Fruit fly (Drosophila melanogaster) whole organism, embryonic: ENCODE results near the gene CG13059.

Source experiments
- Abd-B ChIP-seq: fragments of 200-800 bp; sonication (Bioruptor generic); optimal IDR thresholded peaks from 2 replicates; lab custom pipeline; 2018; ENCODE audit warnings: missing biosample characterization, mild to moderate bottlenecking, missing genetic modification characterization, moderate library complexity
- Ada2b ChIP-seq: fragments of 200-800 bp; sonication (Bioruptor generic); IDR thresholded peaks from 2 replicates; pipeline ENCODE4 v1.3.6; 2022; ENCODE audit warnings: missing biosample characterization, missing genetic modification characterization
- Atf3 ChIP-seq: fragments of 200-800 bp; sonication (Bioruptor generic); optimal IDR thresholded peaks from 3 replicates; lab custom pipeline; 2016; ENCODE audit warnings: missing biosample characterization, missing genetic modification characterization
- BtbVII ChIP-seq: fragments of 200-800 bp; sonication (Bioruptor generic); optimal IDR thresholded peaks from 3 replicates; lab custom pipeline; 2017; ENCODE audit warnings: missing biosample characterization, mild to moderate bottlenecking, missing genetic modification characterization
- CG10366 ChIP-seq: fragments of 200-800 bp; sonication (Bioruptor generic); IDR thresholded peaks from 2 replicates; pipeline ENCODE4 v1.3.6; 2022; ENCODE audit warnings: missing biosample characterization, missing genetic modification characterization
- CG11398 ChIP-seq: fragments of 200-800 bp; sonication (Bioruptor generic); optimal IDR thresholded peaks from 2 replicates; lab custom pipeline; 2016; ENCODE audit warnings: missing biosample characterization, missing genetic modification characterization
- CG11456 ChIP-seq: fragments of 200-800 bp; sonication (Bioruptor generic); IDR thresholded peaks from 3 replicates; pipeline ENCODE4 v1.3.6; 2022; ENCODE audit warnings: missing biosample characterization, missing genetic modification characterization
- CG11723 ChIP-seq: fragments of 200-800 bp; sonication (Bioruptor generic); optimal IDR thresholded peaks from 2 replicates; lab custom pipeline; 2017; ENCODE audit warnings: missing biosample characterization, mild to moderate bottlenecking, missing genetic modification characterization
- CG14441 ChIP-seq: fragments of 200-800 bp; sonication (Bioruptor generic); IDR thresholded peaks from 2 replicates; pipeline ENCODE4 v1.3.6; 2022; ENCODE audit warnings: missing biosample characterization, missing genetic modification characterization
- CG15479 ChIP-seq: fragments of 200-800 bp; sonication (Bioruptor generic); optimal IDR thresholded peaks from 3 replicates; lab custom pipeline; 2019; ENCODE audit warnings: missing biosample characterization, mild to moderate bottlenecking, missing genetic modification characterization, moderate library complexity
- CG17568 ChIP-seq: fragments of 200-800 bp; sonication (Bioruptor generic); optimal IDR thresholded peaks from 2 replicates; lab custom pipeline; 2018; ENCODE audit warnings: missing biosample characterization, mild to moderate bottlenecking, missing genetic modification characterization, moderate library complexity
- CG2116 ChIP-seq: fragments of 200-800 bp; sonication (Bioruptor generic); optimal IDR thresholded peaks from 3 replicates; lab custom pipeline; 2018; ENCODE audit warnings: missing biosample characterization, mild to moderate bottlenecking, missing genetic modification characterization
- CG2120 ChIP-seq: fragments of 200-800 bp; sonication (Bioruptor generic); optimal IDR thresholded peaks from 3 replicates; lab custom pipeline; 2016; ENCODE audit warnings: missing biosample characterization, missing genetic modification characterization
- CG32532 ChIP-seq: fragments of 200-800 bp; sonication (Bioruptor generic); IDR thresholded peaks from 2 replicates; pipeline ENCODE4 v1.3.6; 2022; ENCODE audit warnings: missing biosample characterization, missing genetic modification characterization
- CG3726 ChIP-seq: fragments of 200-800 bp; sonication (Bioruptor generic); IDR thresholded peaks from 3 replicates; pipeline ENCODE4, ENCODE4 v1.3.6; 2022; ENCODE audit warnings: missing biosample characterization, missing genetic modification characterization
- CG4282 ChIP-seq: fragments of 200-800 bp; sonication (Bioruptor generic); optimal IDR thresholded peaks from 2 replicates; lab custom pipeline; 2016; ENCODE audit warnings: missing biosample characterization, missing genetic modification characterization
- CG6175 ChIP-seq: fragments of 200-800 bp; sonication (Bioruptor generic); IDR thresholded peaks from 3 replicates; pipeline ENCODE4 v1.3.6; 2022; ENCODE audit warnings: missing biosample characterization, missing genetic modification characterization
- CG6813 ChIP-seq: fragments of 200-800 bp; sonication (Bioruptor generic); optimal IDR thresholded peaks from 2 replicates; lab custom pipeline; 2017; ENCODE audit warnings: missing biosample characterization, missing genetic modification characterization, mild to moderate bottlenecking, moderate library complexity, missing genetic modification reagents
- CG7556 ChIP-seq: fragments of 200-800 bp; sonication (Bioruptor generic); optimal IDR thresholded peaks from 2 replicates; lab custom pipeline; 2017; ENCODE audit warnings: missing biosample characterization, mild to moderate bottlenecking, missing genetic modification characterization
- CG8290 ChIP-seq, 3 experiments: fragments of 200-800 bp; sonication (Bioruptor generic); optimal IDR thresholded peaks; 2 replicates each; lab custom pipeline; 2016 to 2019; ENCODE audit warnings: missing biosample characterization in 3 of 3, missing genetic modification characterization in 3 of 3, mild to moderate bottlenecking in 2 of 3, moderate library complexity in 1 of 3
- CG8359 ChIP-seq: fragments of 200-800 bp; sonication (Bioruptor generic); optimal IDR thresholded peaks from 2 replicates; lab custom pipeline; 2017; ENCODE audit warnings: missing biosample characterization, mild to moderate bottlenecking, missing genetic modification characterization, borderline replicate concordance
- Chrac-16 ChIP-seq: fragments of 200-800 bp; sonication (Bioruptor generic); optimal IDR thresholded peaks from 3 replicates; lab custom pipeline; 2016; ENCODE audit warnings: missing biosample characterization, missing genetic modification characterization
- Dfd ChIP-seq, 2 experiments: fragments of >200 bp; optimal IDR thresholded peaks; 2 replicates each; lab custom pipeline; 2017; ENCODE audit warnings: missing biosample characterization in 2 of 2, missing genetic modification characterization in 2 of 2
- Fer1 ChIP-seq: fragments of 200-800 bp; sonication (Bioruptor generic); optimal IDR thresholded peaks from 2 replicates; lab custom pipeline; 2017; ENCODE audit warnings: missing biosample characterization, mild to moderate bottlenecking, missing genetic modification characterization
- GATAe ChIP-seq: fragments of 200-800 bp; sonication (Bioruptor generic); conservative IDR thresholded peaks from 2 replicates; pipeline ENCODE4 v1.3.6; 2022; ENCODE audit warnings: missing biosample characterization, missing genetic modification characterization
- Hand ChIP-seq: fragments of 200-800 bp; sonication (Bioruptor generic); optimal IDR thresholded peaks from 2 replicates; lab custom pipeline; 2017; ENCODE audit warnings: mild to moderate bottlenecking, missing biosample characterization, missing genetic modification reagents, missing genetic modification characterization
- Med ChIP-seq: fragments of 200-800 bp; sonication (Bioruptor generic); peaks from one replicate; lab custom pipeline; 2016; ENCODE audit warnings: missing biosample characterization, missing genetic modification characterization, mild to moderate bottlenecking, inconsistent platforms, moderate library complexity
- Myb ChIP-seq: fragments of 200-800 bp; sonication (Bioruptor generic); optimal IDR thresholded peaks from 2 replicates; lab custom pipeline; 2016; ENCODE audit warnings: missing biosample characterization, missing genetic modification characterization
- Sox100B ChIP-seq: fragments of 200-800 bp; sonication (Bioruptor generic); optimal IDR thresholded peaks from 3 replicates; lab custom pipeline; 2018; ENCODE audit warnings: missing biosample characterization, mild to moderate bottlenecking, missing genetic modification characterization
- Sry-β ChIP-seq: fragments of 200-800 bp; sonication (Bioruptor generic); optimal IDR thresholded peaks from 2 replicates; lab custom pipeline; 2018; ENCODE audit warnings: missing biosample characterization, mild to moderate bottlenecking, missing genetic modification characterization, moderate library complexity
- Usf ChIP-seq: fragments of 200-800 bp; sonication (Bioruptor generic); optimal IDR thresholded peaks from 2 replicates; lab custom pipeline; 2017; ENCODE audit warnings: missing genotype, missing biosample characterization, missing genetic modification characterization
- ash1 ChIP-seq: fragments of 200-800 bp; sonication (Bioruptor generic); optimal IDR thresholded peaks from 2 replicates; lab custom pipeline; 2018; ENCODE audit warnings: missing biosample characterization, mild to moderate bottlenecking, missing genetic modification characterization
- chif ChIP-seq, 2 experiments: fragments of 200-800 bp; sonication (Bioruptor generic); optimal IDR thresholded peaks; 3 replicates each; lab custom pipeline; 2016; ENCODE audit warnings: missing biosample characterization in 2 of 2, missing genetic modification characterization in 2 of 2
- dpn ChIP-seq, 2 experiments: fragments of 200-800 bp; sonication (Bioruptor generic); optimal IDR thresholded peaks; 3 replicates each; lab custom pipeline; 2016; ENCODE audit warnings: missing biosample characterization in 2 of 2, missing genetic modification characterization in 2 of 2
- gem ChIP-seq: fragments of 200-800 bp; sonication (Bioruptor generic); optimal IDR thresholded peaks from 2 replicates; lab custom pipeline; 2019; ENCODE audit warnings: missing biosample characterization, mild to moderate bottlenecking, missing genetic modification characterization, moderate library complexity
- gsb ChIP-seq: fragments of 200-800 bp; sonication (Bioruptor generic); IDR thresholded peaks from 2 replicates; pipeline ENCODE4 v1.3.6; 2022; ENCODE audit warnings: missing biosample characterization, missing genetic modification characterization
- hb ChIP-seq: fragments of 200-800 bp; sonication (Bioruptor generic); IDR thresholded peaks from 3 replicates; pipeline ENCODE4 v1.3.6; 2022; ENCODE audit warnings: missing biosample characterization, missing genetic modification characterization; ENCODE audit not compliant: partially characterized antibody
- ind ChIP-seq: fragments of 200-800 bp; sonication (Bioruptor generic); optimal IDR thresholded peaks from 3 replicates; lab custom pipeline; 2016; ENCODE audit warnings: missing biosample characterization, missing genetic modification characterization
- jigr1 ChIP-seq: fragments of 200-800 bp; sonication (Bioruptor generic); IDR thresholded peaks from 3 replicates; pipeline ENCODE4 v1.3.6; 2022; ENCODE audit warnings: missing biosample characterization, missing genetic modification characterization
- kay ChIP-seq: fragments of 200-800 bp; sonication (Bioruptor generic); optimal IDR thresholded peaks from 2 replicates; lab custom pipeline; 2016; ENCODE audit warnings: missing biosample characterization, missing genetic modification characterization
- ken ChIP-seq: fragments of 200-800 bp; sonication (Bioruptor generic); IDR thresholded peaks from 3 replicates; pipeline ENCODE4 v1.3.6; 2022; ENCODE audit warnings: missing biosample characterization, missing genetic modification characterization
- lov ChIP-seq, 2 experiments: fragments of 200-800 bp in 1 of 2; fragments of >200 bp in 1 of 2; sonication (Bioruptor generic) in 1 of 2; IDR thresholded peaks in 1 of 2; optimal IDR thresholded peaks in 1 of 2; 2 replicates in 1 of 2; 3 replicates in 1 of 2; pipeline versions ENCODE4 v1.3.6 to Lab custom; 2017 to 2022; ENCODE audit warnings: missing biosample characterization in 1 of 2, missing genetic modification characterization in 1 of 2
- p53 ChIP-seq: fragments of 200-800 bp; sonication (Bioruptor generic); optimal IDR thresholded peaks from 2 replicates; lab custom pipeline; 2016; ENCODE audit warnings: missing biosample characterization, missing genetic modification characterization
- sd ChIP-seq: fragments of 200-800 bp; sonication (Bioruptor generic); optimal IDR thresholded peaks from 3 replicates; lab custom pipeline; 2018; ENCODE audit warnings: missing biosample characterization, mild to moderate bottlenecking, missing genetic modification characterization, moderate library complexity
- sima ChIP-seq: fragments of 200-800 bp; sonication (Bioruptor generic); optimal IDR thresholded peaks from 2 replicates; lab custom pipeline; 2016; ENCODE audit warnings: missing biosample characterization, missing genetic modification characterization
- tap ChIP-seq: fragments of 200-800 bp; optimal IDR thresholded peaks from 3 replicates; lab custom pipeline; 2019; ENCODE audit warnings: missing biosample characterization, mild to moderate bottlenecking, missing genetic modification characterization, moderate library complexity
- tx ChIP-seq: fragments of 200-800 bp; sonication (Bioruptor generic); optimal IDR thresholded peaks from 2 replicates; lab custom pipeline; 2016; ENCODE audit warnings: missing biosample characterization, missing genetic modification characterization
- unc-4 ChIP-seq: fragments of 200-800 bp; sonication (Bioruptor generic); IDR thresholded peaks from 2 replicates; pipeline ENCODE4 v1.3.6; 2022; ENCODE audit warnings: missing biosample characterization, missing genetic modification characterization; ENCODE audit not compliant: partially characterized antibody
- unpg ChIP-seq: fragments of 200-800 bp; sonication (Bioruptor generic); optimal IDR thresholded peaks from 3 replicates; lab custom pipeline; 2018; ENCODE audit warnings: missing biosample characterization, mild to moderate bottlenecking, missing genetic modification characterization, moderate library complexity
- wdn ChIP-seq: fragments of 200-800 bp; sonication (Bioruptor generic); IDR thresholded peaks from 2 replicates; pipeline ENCODE4 v1.3.6; 2022; ENCODE audit warnings: missing biosample characterization, missing genetic modification characterization
- zfh2 ChIP-seq: fragments of 200-800 bp; sonication (Bioruptor generic); optimal IDR thresholded peaks from 2 replicates; lab custom pipeline; 2016; ENCODE audit warnings: missing biosample characterization, missing genetic modification characterization

The CG13059 gene

DNA sequence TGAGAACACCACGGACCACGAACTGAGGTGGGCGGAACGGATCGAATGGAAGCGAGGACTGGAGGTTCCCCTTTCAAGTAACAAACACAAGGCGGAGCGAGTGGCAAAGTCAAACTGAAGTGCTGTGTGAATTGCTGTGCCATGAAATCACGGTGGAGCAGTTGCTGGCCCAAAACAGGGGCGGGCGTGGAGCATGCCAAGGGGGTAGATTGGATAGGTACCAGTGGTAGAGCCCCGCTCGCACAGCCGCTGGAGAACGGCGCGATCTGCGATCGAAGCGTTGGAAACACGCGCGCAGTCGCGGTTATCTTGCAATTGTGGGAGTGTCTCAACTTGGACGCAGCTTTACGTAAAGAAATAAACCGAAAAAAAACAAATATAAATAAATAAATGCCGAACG lies 4.3 kb downstream of the CG13059 start, which contains the start of gene CG13038 (continued):
- TF ChIP-seq ken (GFP tag; lab: Robert Waterston, UW): no peak
- TF ChIP-seq kay (GFP tag; lab: Kevin White, UChicago): no peak
- no peak for TF ChIP-seq CG11723 (GFP tag; lab: Kevin White, UChicago)
- 0 out of 3 replicates have a peak, but pooled peaks have one; percentile 24 for TF ChIP-seq CG11456 (GFP tag; lab: Robert Waterston, UW)
- TF ChIP-seq CG7556 (GFP tag; lab: Kevin White, UChicago): no peak
- no peak for TF ChIP-seq ind (GFP tag; lab: Kevin White, UChicago)
- TF ChIP-seq Sox100B: no peak
- no peak for TF ChIP-seq Fer1
- no peak for TF ChIP-seq CG2116
- no peak for TF ChIP-seq CG4282
- TF ChIP-seq CG6813 (GFP tag; lab: Kevin White, UChicago): no peak
- no peak for TF ChIP-seq Abd-B
- TF ChIP-seq hb (GFP tag; lab: Robert Waterston, UW): no peak
- TF ChIP-seq CG11398: no peak
- peak; percentile 34 for TF ChIP-seq Med (GFP tag; lab: Kevin White, UChicago)
- no peak for TF ChIP-seq CG17568 (GFP tag; lab: Kevin White, UChicago)
- TF ChIP-seq tx: no peak
- no peak for TF ChIP-seq BtbVII (GFP tag; lab: Kevin White, UChicago)
- TF ChIP-seq sima: no peak
- TF ChIP-seq dpn (GFP tag; optimal IDR thresholded peaks at IDR 0.05; lab: Kevin White, UChicago): no peak
- TF ChIP-seq sd (tag; lab: Kevin White, UChicago): peak; percentile 26
- TF ChIP-seq jigr1 (GFP tag; lab: Robert Waterston, UW): no peak
- TF ChIP-seq lov (optimal IDR thresholded peaks at IDR 0.05; lab: Kevin White, UChicago): no peak
- TF ChIP-seq lov (GFP tag; IDR thresholded peaks at IDR 0.05; lab: Robert Waterston, UW): no peak
- TF ChIP-seq Sry-β (GFP tag; lab: Kevin White, UChicago): no peak
- no peak for TF ChIP-seq gsb (GFP tag; lab: Robert Waterston, UW)
- TF ChIP-seq Atf3: no peak
- TF ChIP-seq ash1 (GFP tag; lab: Kevin White, UChicago): no peak
- no peak for TF ChIP-seq GATAe (GFP tag; lab: Robert Waterston, UW)
- TF ChIP-seq gem (tag; lab: Kevin White, UChicago): no peak
- peak; percentile 48 for TF ChIP-seq CG32532 (GFP tag; lab: Robert Waterston, UW)
- no peak for TF ChIP-seq CG10366 (GFP tag; lab: Robert Waterston, UW)
- no peak for TF ChIP-seq CG8359 (GFP tag; lab: Kevin White, UChicago)
- TF ChIP-seq chif (GFP tag; optimal IDR thresholded peaks at IDR 0.05; lab: Kevin White, UChicago): no peak
- no peak for TF ChIP-seq zfh2
- no peak for TF ChIP-seq Ada2b (GFP tag; lab: Robert Waterston, UW)
- no peak for TF ChIP-seq Dfd (GFP tag; optimal IDR thresholded peaks at IDR 0.05; lab: Kevin White, UChicago)
- peak; percentile 57 for TF ChIP-seq CG14441 (GFP tag; lab: Robert Waterston, UW)
- TF ChIP-seq wdn (GFP tag; lab: Robert Waterston, UW): no peak
- no peak for TF ChIP-seq Chrac-16 (GFP tag; lab: Kevin White, UChicago)
- no peak for TF ChIP-seq unc-4 (GFP tag; lab: Robert Waterston, UW)
- no peak for TF ChIP-seq CG3726 (GFP tag; lab: Robert Waterston, UW)
- TF ChIP-seq Usf: no peak
- TF ChIP-seq CG15479 (GFP tag; lab: Kevin White, UChicago): no peak
- no peak for TF ChIP-seq CG2120 (GFP tag; lab: Kevin White, UChicago)
- no peak for TF ChIP-seq Hand
- TF ChIP-seq CG6175: 0 out of 3 replicates have a peak, but pooled peaks have one; percentile 23
- TF ChIP-seq tap (tag; lab: Kevin White, UChicago): no peak
- no peak for TF ChIP-seq unpg (GFP tag; lab: Kevin White, UChicago)
- TF ChIP-seq CG8290 (GFP tag; optimal IDR thresholded peaks at IDR 0.05; lab: Kevin White, UChicago): no peak
- TF ChIP-seq CG8290 (tag; optimal IDR thresholded peaks at IDR 0.05; lab: Kevin White, UChicago): peak in 1 of 2 experiments; percentile 40
- no peak for TF ChIP-seq p53 (GFP tag; lab: Kevin White, UChicago)
- TF ChIP-seq Myb (GFP tag; lab: Kevin White, UChicago): no peak
